Fruit fly (Drosophila melanogaster) whole organism, embryonic: Measurements from ENCODE around the gene CG1172.

Experiments used
- B-H2 ChIP-seq: fragments of 200-800 bp; sonication (Bioruptor generic); optimal IDR thresholded peaks from 2 replicates; lab custom pipeline; 2018; ENCODE audit warnings: missing biosample characterization, mild to moderate bottlenecking, missing genetic modification characterization
- CG10543 ChIP-seq: fragments of 200-800 bp; sonication (Bioruptor generic); optimal IDR thresholded peaks from 3 replicates; lab custom pipeline; 2017; ENCODE audit warnings: missing biosample characterization, mild to moderate bottlenecking, missing genetic modification characterization, moderate library complexity
- CG11247 ChIP-seq: fragments of 200-800 bp; sonication (Bioruptor generic); IDR thresholded peaks from 2 replicates; pipeline ENCODE4 v1.3.6; 2022; ENCODE audit warnings: missing biosample characterization, missing genetic modification characterization
- CG11696 ChIP-seq: fragments of 200-800 bp; sonication (Bioruptor generic); IDR thresholded peaks from 2 replicates; pipeline ENCODE4 v1.3.6; 2022; ENCODE audit warnings: missing biosample characterization, missing genetic modification characterization
- CG11723 ChIP-seq: fragments of 200-800 bp; sonication (Bioruptor generic); optimal IDR thresholded peaks from 2 replicates; lab custom pipeline; 2017; ENCODE audit warnings: missing biosample characterization, mild to moderate bottlenecking, missing genetic modification characterization
- CG14667 ChIP-seq: fragments of 200-800 bp; sonication (Bioruptor generic); IDR thresholded peaks from 2 replicates; pipeline ENCODE4 v1.3.6; 2022; ENCODE audit warnings: missing biosample characterization, missing genetic modification characterization
- CG15073 ChIP-seq: fragments of 200-800 bp; sonication (Bioruptor generic); optimal IDR thresholded peaks from 2 replicates; lab custom pipeline; 2016; ENCODE audit warnings: missing biosample characterization, missing genetic modification characterization
- CG1647 ChIP-seq: fragments of 200-800 bp; sonication (Bioruptor generic); optimal IDR thresholded peaks from 3 replicates; lab custom pipeline; 2016; ENCODE audit warnings: missing biosample characterization, missing genetic modification characterization
- CG17612 ChIP-seq: fragments of 200-800 bp; sonication (Bioruptor generic); IDR thresholded peaks from 2 replicates; pipeline ENCODE4 v1.3.6; 2022; ENCODE audit warnings: missing biosample characterization, missing genetic modification characterization
- CG18764 ChIP-seq: fragments of 200-800 bp; sonication (Bioruptor generic); optimal IDR thresholded peaks from 3 replicates; lab custom pipeline; 2016; ENCODE audit warnings: missing biosample characterization, missing genetic modification characterization
- CG2202 ChIP-seq: fragments of 200-800 bp; sonication (Bioruptor generic); optimal IDR thresholded peaks from 2 replicates; lab custom pipeline; 2018; ENCODE audit warnings: missing biosample characterization, mild to moderate bottlenecking, missing genetic modification characterization
- CG30403 ChIP-seq: fragments of 200-800 bp; sonication (Bioruptor generic); optimal IDR thresholded peaks from 3 replicates; lab custom pipeline; 2016; ENCODE audit warnings: missing biosample characterization, missing genetic modification characterization
- CG31224 ChIP-seq: fragments of 200-800 bp; sonication (Bioruptor generic); IDR thresholded peaks from 2 replicates; pipeline ENCODE4 v1.3.6; 2022; ENCODE audit warnings: missing biosample characterization, missing genetic modification characterization
- CG3281 ChIP-seq: fragments of 200-800 bp; sonication (Bioruptor generic); optimal IDR thresholded peaks from 3 replicates; lab custom pipeline; 2017; ENCODE audit warnings: missing biosample characterization, mild to moderate bottlenecking, missing genetic modification characterization
- CG33213 ChIP-seq: fragments of 200-800 bp; sonication (Bioruptor generic); optimal IDR thresholded peaks from 3 replicates; lab custom pipeline; 2016; ENCODE audit warnings: missing biosample characterization, missing genetic modification characterization
- CG33557 ChIP-seq: fragments of 200-800 bp; sonication (Bioruptor generic); optimal IDR thresholded peaks from 2 replicates; lab custom pipeline; 2019; ENCODE audit warnings: missing biosample characterization, mild to moderate bottlenecking, missing genetic modification characterization, moderate library complexity
- CG34224 ChIP-seq: fragments of 200-800 bp; sonication (Bioruptor generic); IDR thresholded peaks from 3 replicates; pipeline ENCODE4 v1.3.6; 2022; ENCODE audit warnings: missing biosample characterization, missing genetic modification characterization; ENCODE audit not compliant: partially characterized antibody
- CG7745 ChIP-seq: fragments of 200-800 bp; sonication (Bioruptor generic); optimal IDR thresholded peaks from 2 replicates; lab custom pipeline; 2018; ENCODE audit warnings: missing biosample characterization, mild to moderate bottlenecking, missing genetic modification characterization, moderate library complexity
- CG8089 ChIP-seq: fragments of 200-800 bp; sonication (Bioruptor generic); optimal IDR thresholded peaks from 3 replicates; lab custom pipeline; 2016; ENCODE audit warnings: missing biosample characterization, missing genetic modification characterization
- Deaf1 ChIP-seq: fragments of 200-800 bp; optimal IDR thresholded peaks from 3 replicates; lab custom pipeline; 2019; ENCODE audit warnings: missing biosample characterization, mild to moderate bottlenecking, missing genetic modification characterization, moderate library complexity
- Dip2 ChIP-seq: fragments of 200-800 bp; sonication (Bioruptor generic); IDR thresholded peaks from 2 replicates; pipeline ENCODE4 v1.3.6; 2022; ENCODE audit warnings: missing biosample characterization, missing genetic modification characterization
- Dref ChIP-seq: fragments of 200-800 bp; sonication (Bioruptor generic); IDR thresholded peaks from 2 replicates; pipeline ENCODE4 v1.3.6; 2022; ENCODE audit warnings: missing biosample characterization, missing genetic modification characterization
- Elba2 ChIP-seq: fragments of 200-800 bp; sonication (Bioruptor generic); optimal IDR thresholded peaks from 3 replicates; lab custom pipeline; 2016; ENCODE audit warnings: missing biosample characterization, missing genetic modification characterization
- HHEX ChIP-seq: fragments of 200-800 bp; sonication (Bioruptor generic); optimal IDR thresholded peaks from 3 replicates; lab custom pipeline; 2017; ENCODE audit warnings: missing biosample characterization, mild to moderate bottlenecking, missing genetic modification characterization, missing genetic modification reagents
- HLH4C ChIP-seq: fragments of 200-800 bp; sonication (Bioruptor generic); IDR thresholded peaks from 3 replicates; pipeline ENCODE4 v1.3.6; 2022; ENCODE audit warnings: missing biosample characterization, missing genetic modification characterization; ENCODE audit not compliant: partially characterized antibody
- Hr3 ChIP-seq: fragments of 200-800 bp; sonication (Bioruptor generic); optimal IDR thresholded peaks from 3 replicates; lab custom pipeline; 2016; ENCODE audit warnings: missing biosample characterization, missing genetic modification characterization
- Hr39 ChIP-seq: fragments of >200 bp; optimal IDR thresholded peaks from 2 replicates; lab custom pipeline; 2017
- Hsf ChIP-seq: fragments of 200-800 bp; sonication (Bioruptor generic); optimal IDR thresholded peaks from 3 replicates; lab custom pipeline; 2016; ENCODE audit warnings: missing biosample characterization, missing genetic modification characterization
- Mad ChIP-seq: fragments of 200-800 bp; sonication (Bioruptor generic); optimal IDR thresholded peaks from 2 replicates; lab custom pipeline; 2016; ENCODE audit warnings: missing biosample characterization, missing genetic modification characterization
- Mrtf ChIP-seq: fragments of 200-800 bp; sonication (Bioruptor generic); IDR thresholded peaks from 3 replicates; pipeline ENCODE4 v1.3.6; 2022; ENCODE audit warnings: missing biosample characterization, missing genetic modification characterization
- Optix ChIP-seq: fragments of 200-800 bp; sonication (Bioruptor generic); IDR thresholded peaks from 3 replicates; pipeline ENCODE4 v1.3.6; 2022; ENCODE audit warnings: missing biosample characterization, missing genetic modification characterization
- Ptx1 ChIP-seq: fragments of 200-800 bp; sonication (Bioruptor generic); IDR thresholded peaks from 2 replicates; pipeline ENCODE4 v1.3.6; 2022; ENCODE audit warnings: missing biosample characterization, missing genetic modification characterization
- Scr ChIP-seq: fragments of 200-800 bp; sonication (Bioruptor generic); IDR thresholded peaks from 2 replicates; pipeline ENCODE4 v1.3.6; 2022; ENCODE audit warnings: missing biosample characterization, missing genetic modification characterization; ENCODE audit not compliant: partially characterized antibody
- ara ChIP-seq: fragments of 200-800 bp; sonication (Bioruptor generic); IDR thresholded peaks from 2 replicates; pipeline ENCODE4 v1.3.6; 2022; ENCODE audit warnings: missing biosample characterization, missing genetic modification characterization
- ash1 ChIP-seq: fragments of 200-800 bp; sonication (Bioruptor generic); optimal IDR thresholded peaks from 2 replicates; lab custom pipeline; 2018; ENCODE audit warnings: missing biosample characterization, mild to moderate bottlenecking, missing genetic modification characterization
- az2 ChIP-seq: fragments of 200-800 bp; sonication (Bioruptor generic); optimal IDR thresholded peaks from 3 replicates; lab custom pipeline; 2016; ENCODE audit warnings: missing biosample characterization, missing genetic modification characterization
- chn ChIP-seq: fragments of 200-800 bp; sonication (Bioruptor generic); optimal IDR thresholded peaks from 2 replicates; lab custom pipeline; 2016; ENCODE audit warnings: missing biosample characterization, missing genetic modification characterization
- da ChIP-seq: fragments of 200-800 bp; sonication (Bioruptor generic); optimal IDR thresholded peaks from 2 replicates; lab custom pipeline; 2016; ENCODE audit warnings: missing biosample characterization, missing genetic modification characterization
- eyg ChIP-seq: fragments of 200-800 bp; sonication (Bioruptor generic); optimal IDR thresholded peaks from 3 replicates; lab custom pipeline; 2016; ENCODE audit warnings: missing biosample characterization, missing genetic modification characterization
- fd102C ChIP-seq: fragments of 200-800 bp; sonication (Bioruptor generic); optimal IDR thresholded peaks from 2 replicates; lab custom pipeline; 2018; ENCODE audit warnings: missing biosample characterization, mild to moderate bottlenecking, missing genetic modification characterization, moderate library complexity
- fru ChIP-seq: fragments of >200 bp; optimal IDR thresholded peaks from 2 replicates; lab custom pipeline; 2017
- gcm ChIP-seq: fragments of 200-800 bp; sonication (Bioruptor generic); optimal IDR thresholded peaks from 2 replicates; lab custom pipeline; 2019; ENCODE audit warnings: missing biosample characterization, mild to moderate bottlenecking, missing genetic modification characterization, moderate library complexity
- gcm2 ChIP-seq: fragments of 200-800 bp; sonication (Bioruptor generic); optimal IDR thresholded peaks from 2 replicates; lab custom pipeline; 2016; ENCODE audit warnings: missing biosample characterization, missing genetic modification characterization
- jing ChIP-seq: fragments of 200-800 bp; sonication (Bioruptor generic); optimal IDR thresholded peaks from 2 replicates; lab custom pipeline; 2018; ENCODE audit warnings: missing biosample characterization, mild to moderate bottlenecking, missing genetic modification characterization
- maf-S ChIP-seq: fragments of 200-800 bp; sonication (Bioruptor generic); optimal IDR thresholded peaks from 2 replicates; lab custom pipeline; 2016; ENCODE audit warnings: missing biosample characterization, missing genetic modification characterization
- nau ChIP-seq: fragments of 200-800 bp; sonication (Bioruptor generic); optimal IDR thresholded peaks from 3 replicates; lab custom pipeline; 2017; ENCODE audit warnings: missing biosample characterization, mild to moderate bottlenecking, missing genetic modification characterization, missing genetic modification reagents
- psq ChIP-seq: fragments of 200-800 bp; sonication (Bioruptor generic); optimal IDR thresholded peaks from 2 replicates; lab custom pipeline; 2017; ENCODE audit warnings: missing biosample characterization, missing genetic modification characterization
- slp2 ChIP-seq: fragments of 200-800 bp; sonication (Bioruptor generic); optimal IDR thresholded peaks from 2 replicates; lab custom pipeline; 2016; ENCODE audit warnings: missing biosample characterization, missing genetic modification characterization
- sqz ChIP-seq: fragments of 200-800 bp; sonication (Bioruptor generic); optimal IDR thresholded peaks from 3 replicates; lab custom pipeline; 2018; ENCODE audit warnings: missing biosample characterization, mild to moderate bottlenecking, missing genetic modification characterization
- sr ChIP-seq: fragments of 200-800 bp; sonication (Bioruptor generic); IDR thresholded peaks from 3 replicates; pipeline ENCODE4 v1.3.6; 2022; ENCODE audit warnings: missing biosample characterization, missing genetic modification characterization
- tin ChIP-seq: fragments of 200-800 bp; sonication (Bioruptor generic); optimal IDR thresholded peaks from 3 replicates; lab custom pipeline; 2016; ENCODE audit warnings: missing biosample characterization, missing genetic modification characterization
- trem ChIP-seq: fragments of 200-800 bp; optimal IDR thresholded peaks from 3 replicates; lab custom pipeline; 2019; ENCODE audit warnings: missing biosample characterization, mild to moderate bottlenecking, missing genetic modification characterization, moderate library complexity
- unpg ChIP-seq: fragments of 200-800 bp; sonication (Bioruptor generic); optimal IDR thresholded peaks from 3 replicates; lab custom pipeline; 2018; ENCODE audit warnings: missing biosample characterization, mild to moderate bottlenecking, missing genetic modification characterization, moderate library complexity
- zfh2 ChIP-seq: fragments of 200-800 bp; sonication (Bioruptor generic); optimal IDR thresholded peaks from 2 replicates; lab custom pipeline; 2016; ENCODE audit warnings: missing biosample characterization, missing genetic modification characterization

The CG1172 gene

DNA sequence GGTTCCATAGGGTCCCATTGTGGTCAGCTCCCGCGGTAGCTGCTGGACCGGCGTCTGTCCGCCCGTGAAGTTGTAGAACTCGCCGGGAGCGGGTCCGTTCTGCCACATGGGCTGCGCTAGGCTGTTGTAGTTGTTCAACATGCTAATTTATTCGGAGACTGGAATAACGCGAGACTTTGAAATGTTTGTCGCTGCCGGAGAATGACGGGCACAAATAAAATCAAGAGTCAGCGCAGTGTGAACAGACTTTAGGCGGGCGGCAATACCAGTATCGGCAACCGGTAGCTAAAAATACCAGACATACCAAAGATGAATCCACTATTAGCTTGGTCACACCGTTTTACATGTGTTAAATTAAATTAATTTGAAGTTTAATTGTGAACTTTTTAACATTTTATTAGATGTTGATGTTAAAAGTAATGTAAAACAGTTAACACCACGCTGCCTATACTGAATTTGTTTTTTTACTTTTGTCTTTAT lies 35.7 kb upstream of the CG1172 start, which contains the start of gene Prosbeta7 (continued):
- no peak for TF ChIP-seq Mrtf (GFP tag; lab: Robert Waterston, UW)
- TF ChIP-seq ash1 (GFP tag; lab: Kevin White, UChicago): no peak
- no peak for TF ChIP-seq CG11696 (GFP tag; lab: Robert Waterston, UW)
- TF ChIP-seq CG1647 (GFP tag; lab: Kevin White, UChicago): no peak
- no peak for TF ChIP-seq fru (lab: Kevin White, UChicago)
- TF ChIP-seq Hr3: no peak
- peak; percentile 50 for TF ChIP-seq HLH4C (GFP tag; lab: Robert Waterston, UW)
- TF ChIP-seq maf-S (GFP tag; lab: Kevin White, UChicago): no peak
- TF ChIP-seq sr (GFP tag; lab: Robert Waterston, UW): no peak
- TF ChIP-seq chn (GFP tag; lab: Kevin White, UChicago): no peak
- no peak for TF ChIP-seq gcm2
- no peak for TF ChIP-seq gcm (GFP tag; lab: Kevin White, UChicago)
- TF ChIP-seq Scr (GFP tag; lab: Robert Waterston, UW): peak; percentile 69
- peak; percentile 12 for TF ChIP-seq CG7745 (tag; lab: Kevin White, UChicago)
- TF ChIP-seq CG8089 (GFP tag; lab: Kevin White, UChicago): no peak
- no peak for TF ChIP-seq Dip2 (GFP tag; lab: Robert Waterston, UW)
- TF ChIP-seq nau: no peak
- TF ChIP-seq ara: no peak
- no peak for TF ChIP-seq CG31224 (GFP tag; lab: Robert Waterston, UW)
- TF ChIP-seq psq (GFP tag; lab: Kevin White, UChicago): no peak
- peak; percentile 57 for TF ChIP-seq Elba2 (GFP tag; lab: Kevin White, UChicago)
- TF ChIP-seq Optix (GFP tag; lab: Robert Waterston, UW): no peak
- no peak for TF ChIP-seq Ptx1
- TF ChIP-seq CG11723 (GFP tag; lab: Kevin White, UChicago): no peak
- TF ChIP-seq trem (tag; lab: Kevin White, UChicago): peak; percentile 62
- TF ChIP-seq B-H2 (GFP tag; lab: Kevin White, UChicago): no peak
- no peak for TF ChIP-seq zfh2 (GFP tag; lab: Kevin White, UChicago)
- no peak for TF ChIP-seq Dref (GFP tag; lab: Robert Waterston, UW)
- TF ChIP-seq fd102C (GFP tag; lab: Kevin White, UChicago): no peak
- TF ChIP-seq CG34224 (GFP tag; lab: Robert Waterston, UW): peak; percentile 83
- TF ChIP-seq CG10543 (GFP tag; lab: Kevin White, UChicago): no peak
- no peak for TF ChIP-seq Deaf1 (tag; lab: Kevin White, UChicago)
- TF ChIP-seq CG2202 (tag; lab: Kevin White, UChicago): no peak
- no peak for TF ChIP-seq sqz (GFP tag; lab: Kevin White, UChicago)
- no peak for TF ChIP-seq az2 (GFP tag; lab: Kevin White, UChicago)
- TF ChIP-seq CG11247: no peak
- no peak for TF ChIP-seq CG18764 (GFP tag; lab: Kevin White, UChicago)
- no peak for TF ChIP-seq Hr39
- no peak for TF ChIP-seq CG33557 (GFP tag; lab: Kevin White, UChicago)
- TF ChIP-seq CG17612 (GFP tag; lab: Robert Waterston, UW): no peak
- TF ChIP-seq Mad (GFP tag; lab: Kevin White, UChicago): no peak
- TF ChIP-seq CG30403: no peak
- no peak for TF ChIP-seq unpg (GFP tag; lab: Kevin White, UChicago)
- TF ChIP-seq slp2: no peak
- TF ChIP-seq CG33213 (GFP tag; lab: Kevin White, UChicago): no peak
- TF ChIP-seq Hsf (GFP tag; lab: Kevin White, UChicago): no peak
- TF ChIP-seq eyg (GFP tag; lab: Kevin White, UChicago): no peak
- TF ChIP-seq jing (GFP tag; lab: Kevin White, UChicago): no peak
- TF ChIP-seq CG14667 (GFP tag; lab: Robert Waterston, UW): no peak
- TF ChIP-seq HHEX: no peak
- TF ChIP-seq CG15073: no peak
- TF ChIP-seq tin (GFP tag; lab: Kevin White, UChicago): no peak
- no peak for TF ChIP-seq CG3281
- TF ChIP-seq da: no peak
